Fruit fly (Drosophila melanogaster) whole organism, embryonic: ENCODE measurements around the gene Pop5.

Experiments
- Atf6 ChIP-seq: fragments of 200-800 bp; sonication (Bioruptor generic); IDR thresholded peaks from 2 replicates; pipeline ENCODE4 v1.3.6; 2022; ENCODE audit warnings: missing biosample characterization, missing genetic modification characterization
- CG11456 ChIP-seq: fragments of 200-800 bp; sonication (Bioruptor generic); IDR thresholded peaks from 3 replicates; pipeline ENCODE4 v1.3.6; 2022; ENCODE audit warnings: missing biosample characterization, missing genetic modification characterization
- CG12104 ChIP-seq: fragments of 200-800 bp; sonication (Bioruptor generic); optimal IDR thresholded peaks from 3 replicates; lab custom pipeline; 2016; ENCODE audit warnings: missing biosample characterization, missing genetic modification characterization
- CG12659 ChIP-seq: fragments of 200-800 bp; sonication (Bioruptor generic); optimal IDR thresholded peaks from 3 replicates; lab custom pipeline; 2017; ENCODE audit warnings: mild to moderate bottlenecking, missing biosample characterization, missing genetic modification reagents, missing genetic modification characterization
- CG14441 ChIP-seq: fragments of 200-800 bp; sonication (Bioruptor generic); IDR thresholded peaks from 2 replicates; pipeline ENCODE4 v1.3.6; 2022; ENCODE audit warnings: missing biosample characterization, missing genetic modification characterization
- CG14710 ChIP-seq: fragments of 200-800 bp; sonication (Bioruptor generic); optimal IDR thresholded peaks from 3 replicates; lab custom pipeline; 2019; ENCODE audit warnings: missing biosample characterization, mild to moderate bottlenecking, missing genetic modification characterization, moderate library complexity
- CG15514 ChIP-seq: fragments of 200-800 bp; sonication (Bioruptor generic); optimal IDR thresholded peaks from 3 replicates; lab custom pipeline; 2017; ENCODE audit warnings: missing biosample characterization, missing genetic modification characterization, mild to moderate bottlenecking, moderate library complexity, missing genetic modification reagents
- CG17568 ChIP-seq: fragments of 200-800 bp; sonication (Bioruptor generic); optimal IDR thresholded peaks from 2 replicates; lab custom pipeline; 2018; ENCODE audit warnings: missing biosample characterization, mild to moderate bottlenecking, missing genetic modification characterization, moderate library complexity
- CG18599 ChIP-seq: fragments of 200-800 bp; sonication (Bioruptor generic); optimal IDR thresholded peaks from 3 replicates; lab custom pipeline; 2017; ENCODE audit warnings: missing biosample characterization, missing genetic modification characterization, mild to moderate bottlenecking, moderate library complexity, missing genetic modification reagents
- CG4820 ChIP-seq: fragments of 200-800 bp; sonication (Bioruptor generic); optimal IDR thresholded peaks from 3 replicates; lab custom pipeline; 2016; ENCODE audit warnings: missing biosample characterization, missing genetic modification characterization
- CG4854 ChIP-seq: fragments of 200-800 bp; sonication (Bioruptor generic); optimal IDR thresholded peaks from 2 replicates; lab custom pipeline; 2016; ENCODE audit warnings: missing biosample characterization, missing genetic modification characterization, inconsistent platforms
- CG6272 ChIP-seq: fragments of 200-800 bp; sonication (Bioruptor generic); IDR thresholded peaks from 2 replicates; pipeline ENCODE4 v1.3.6; 2022; ENCODE audit warnings: missing biosample characterization, missing genetic modification characterization
- CG6791 ChIP-seq: fragments of 200-800 bp; sonication (Bioruptor generic); IDR thresholded peaks from 3 replicates; pipeline ENCODE4 v1.3.6; 2022; ENCODE audit warnings: missing biosample characterization, missing genetic modification characterization; ENCODE audit not compliant: partially characterized antibody
- CG7963 ChIP-seq: fragments of 200-800 bp; sonication (Bioruptor generic); IDR thresholded peaks from 3 replicates; pipeline ENCODE4 v1.3.6; 2022; ENCODE audit warnings: missing biosample characterization, missing genetic modification characterization; ENCODE audit not compliant: partially characterized antibody
- CG9727 ChIP-seq: fragments of 200-800 bp; sonication (Bioruptor generic); optimal IDR thresholded peaks from 3 replicates; lab custom pipeline; 2017; ENCODE audit warnings: missing biosample characterization, mild to moderate bottlenecking, missing genetic modification characterization
- Chrac-16 ChIP-seq: fragments of 200-800 bp; sonication (Bioruptor generic); optimal IDR thresholded peaks from 3 replicates; lab custom pipeline; 2016; ENCODE audit warnings: missing biosample characterization, missing genetic modification characterization
- Doc3 ChIP-seq: fragments of 200-800 bp; sonication (Bioruptor generic); IDR thresholded peaks from 3 replicates; pipeline ENCODE4 v1.3.6; 2022; ENCODE audit warnings: missing biosample characterization, missing genetic modification characterization; ENCODE audit not compliant: partially characterized antibody
- Dp ChIP-seq: fragments of 200-800 bp; sonication (Bioruptor generic); optimal IDR thresholded peaks from 2 replicates; lab custom pipeline; 2018; ENCODE audit warnings: missing biosample characterization, mild to moderate bottlenecking, missing genetic modification characterization, moderate library complexity
- MBD-R2 ChIP-seq: fragments of 200-800 bp; sonication (Bioruptor generic); IDR thresholded peaks from 2 replicates; pipeline ENCODE4 v1.3.6; 2022; ENCODE audit warnings: missing biosample characterization, missing genetic modification characterization
- Med ChIP-seq: fragments of 200-800 bp; sonication (Bioruptor generic); peaks from one replicate; lab custom pipeline; 2016; ENCODE audit warnings: missing biosample characterization, missing genetic modification characterization, mild to moderate bottlenecking, inconsistent platforms, moderate library complexity
- Nf-YC ChIP-seq: fragments of 200-800 bp; optimal IDR thresholded peaks from 3 replicates; lab custom pipeline; 2019; ENCODE audit warnings: missing biosample characterization, mild to moderate bottlenecking, missing genetic modification characterization, moderate library complexity
- Oli ChIP-seq: fragments of 200-800 bp; sonication (Bioruptor generic); optimal IDR thresholded peaks from 2 replicates; lab custom pipeline; 2018; ENCODE audit warnings: missing biosample characterization, mild to moderate bottlenecking, missing genetic modification characterization, moderate library complexity
- Opbp ChIP-seq: fragments of 200-800 bp; sonication (Bioruptor generic); IDR thresholded peaks from 3 replicates; pipeline ENCODE4 v1.3.6; 2022; ENCODE audit warnings: missing biosample characterization, missing genetic modification characterization; ENCODE audit not compliant: partially characterized antibody
- Scr ChIP-seq: fragments of 200-800 bp; sonication (Bioruptor generic); IDR thresholded peaks from 2 replicates; pipeline ENCODE4 v1.3.6; 2022; ENCODE audit warnings: missing biosample characterization, missing genetic modification characterization; ENCODE audit not compliant: partially characterized antibody
- Sox102F ChIP-seq: fragments of 200-800 bp; sonication (Bioruptor generic); optimal IDR thresholded peaks from 2 replicates; lab custom pipeline; 2018; ENCODE audit warnings: missing biosample characterization, mild to moderate bottlenecking, missing genetic modification characterization, moderate library complexity
- Ssrp ChIP-seq: fragments of 200-800 bp; sonication (Bioruptor generic); optimal IDR thresholded peaks from 2 replicates; lab custom pipeline; 2018; ENCODE audit warnings: missing biosample characterization, mild to moderate bottlenecking, missing genetic modification characterization, moderate library complexity
- aop ChIP-seq: fragments of 200-800 bp; sonication (Bioruptor generic); IDR thresholded peaks from 2 replicates; pipeline ENCODE4 v1.3.6; 2022; ENCODE audit warnings: missing biosample characterization, missing genetic modification characterization
- ash1 ChIP-seq: fragments of 200-800 bp; sonication (Bioruptor generic); optimal IDR thresholded peaks from 2 replicates; lab custom pipeline; 2018; ENCODE audit warnings: missing biosample characterization, mild to moderate bottlenecking, missing genetic modification characterization
- az2 ChIP-seq: fragments of 200-800 bp; sonication (Bioruptor generic); optimal IDR thresholded peaks from 3 replicates; lab custom pipeline; 2016; ENCODE audit warnings: missing biosample characterization, missing genetic modification characterization
- chinmo ChIP-seq: fragments of 200-800 bp; sonication (Bioruptor generic); IDR thresholded peaks from 4 replicates; pipeline ENCODE4 v1.3.6; 2022; ENCODE audit warnings: missing biosample characterization, missing genetic modification characterization; ENCODE audit not compliant: partially characterized antibody
- fu2 ChIP-seq: fragments of 200-800 bp; sonication (Bioruptor generic); optimal IDR thresholded peaks from 2 replicates; lab custom pipeline; 2016; ENCODE audit warnings: missing biosample characterization, missing genetic modification characterization
- gcm2 ChIP-seq: fragments of 200-800 bp; sonication (Bioruptor generic); optimal IDR thresholded peaks from 2 replicates; lab custom pipeline; 2016; ENCODE audit warnings: missing biosample characterization, missing genetic modification characterization
- inv ChIP-seq: fragments of 200-800 bp; sonication (Bioruptor generic); IDR thresholded peaks from 2 replicates; pipeline ENCODE4 v1.3.6; 2022; ENCODE audit warnings: missing biosample characterization, missing genetic modification characterization; ENCODE audit not compliant: partially characterized antibody
- klu ChIP-seq: fragments of 200-800 bp; sonication (Bioruptor generic); IDR thresholded peaks from 2 replicates; pipeline ENCODE4 v1.3.6; 2022; ENCODE audit warnings: missing biosample characterization, missing genetic modification characterization
- knrl ChIP-seq: fragments of 200-800 bp; sonication (Bioruptor generic); IDR thresholded peaks from 3 replicates; pipeline ENCODE4 v1.3.6; 2022; ENCODE audit warnings: missing biosample characterization, missing genetic modification characterization; ENCODE audit not compliant: partially characterized antibody
- pzg ChIP-seq: fragments of 200-800 bp; sonication (Bioruptor generic); optimal IDR thresholded peaks from 3 replicates; lab custom pipeline; 2018; ENCODE audit warnings: missing biosample characterization, mild to moderate bottlenecking, missing genetic modification characterization, moderate library complexity
- trem ChIP-seq: fragments of 200-800 bp; optimal IDR thresholded peaks from 3 replicates; lab custom pipeline; 2019; ENCODE audit warnings: missing biosample characterization, mild to moderate bottlenecking, missing genetic modification characterization, moderate library complexity
- unc-4 ChIP-seq: fragments of 200-800 bp; sonication (Bioruptor generic); IDR thresholded peaks from 2 replicates; pipeline ENCODE4 v1.3.6; 2022; ENCODE audit warnings: missing biosample characterization, missing genetic modification characterization; ENCODE audit not compliant: partially characterized antibody
- vvl ChIP-seq: fragments of 200-800 bp; sonication (Bioruptor generic); IDR thresholded peaks from 2 replicates; pipeline ENCODE4 v1.3.6; 2022; ENCODE audit warnings: missing biosample characterization, missing genetic modification characterization
- wor ChIP-seq: fragments of 200-800 bp; sonication (Bioruptor generic); IDR thresholded peaks from 2 replicates; pipeline ENCODE4 v1.3.6; 2022; ENCODE audit warnings: missing biosample characterization, missing genetic modification characterization
- zen2 ChIP-seq: fragments of 200-800 bp; sonication (Bioruptor generic); IDR thresholded peaks from 3 replicates; pipeline ENCODE4 v1.3.6; 2022; ENCODE audit warnings: missing biosample characterization, missing genetic modification characterization; ENCODE audit not compliant: partially characterized antibody

The Pop5 gene

DNA sequence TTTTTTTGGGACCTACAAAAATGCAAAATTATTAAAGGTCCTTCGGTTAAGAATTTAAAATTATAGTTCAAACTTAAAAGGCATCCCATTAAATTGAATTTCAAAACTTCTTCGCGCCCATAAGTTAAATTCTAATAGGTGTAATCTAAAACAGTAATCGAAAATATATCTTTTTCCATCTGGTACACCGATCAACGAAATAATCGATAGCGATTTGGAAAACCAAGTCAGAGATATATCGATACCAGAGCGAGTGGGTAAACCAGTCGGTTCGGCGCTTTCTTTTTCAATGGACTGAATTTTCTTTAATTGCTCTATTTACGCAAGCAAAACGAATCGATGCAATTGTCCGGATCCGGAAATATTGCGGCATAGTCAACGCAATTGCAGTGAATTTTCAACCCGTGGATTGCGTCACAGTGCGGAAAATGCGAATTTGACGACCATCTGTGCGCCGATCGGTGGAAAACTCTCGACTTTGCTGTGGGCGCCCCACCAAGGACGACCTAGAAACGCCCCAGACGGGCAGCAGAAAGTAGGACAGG, 20.7 kb downstream of the Pop5 start, which contains the start of gene Fit2 (continued):
- TF ChIP-seq unc-4 (GFP tag; lab: Robert Waterston, UW), result peak; percentile 93
- peak; percentile 100 for TF ChIP-seq zen2 (GFP tag; lab: Robert Waterston, UW)
- peak; percentile 76 for TF ChIP-seq CG14710 (tag; lab: Kevin White, UChicago)
- TF ChIP-seq wor, result no peak
- TF ChIP-seq CG14441 (GFP tag; lab: Robert Waterston, UW), result no peak
- peak; percentile 59 for TF ChIP-seq MBD-R2 (GFP tag; lab: Robert Waterston, UW)
- peak; percentile 99 for TF ChIP-seq chinmo
- peak; percentile 87 for TF ChIP-seq inv (GFP tag; lab: Robert Waterston, UW)
- no peak for TF ChIP-seq CG18599 (GFP tag; lab: Kevin White, UChicago)
- peak; percentile 38 for TF ChIP-seq trem (tag; lab: Kevin White, UChicago)
- no peak for TF ChIP-seq CG11456 (GFP tag; lab: Robert Waterston, UW)
- no peak for TF ChIP-seq aop
- no peak for TF ChIP-seq CG6272 (GFP tag; lab: Robert Waterston, UW)
- TF ChIP-seq pzg (GFP tag; lab: Kevin White, UChicago), result peak; percentile 66
- TF ChIP-seq knrl (GFP tag; lab: Robert Waterston, UW), result peak; percentile 83
- TF ChIP-seq vvl (GFP tag; lab: Robert Waterston, UW), result peak; percentile 26; the same call in 1 of the 2 replicates
- TF ChIP-seq Atf6, result no peak
- TF ChIP-seq Ssrp (tag; lab: Kevin White, UChicago), result no peak
- peak; percentile 100 for TF ChIP-seq CG7963 (GFP tag; lab: Robert Waterston, UW)
- TF ChIP-seq CG17568 (GFP tag; lab: Kevin White, UChicago), result no peak
- no peak for TF ChIP-seq Nf-YC
- TF ChIP-seq Dp, result peak; percentile 93
- no peak for TF ChIP-seq Oli (tag; lab: Kevin White, UChicago)
- no peak for TF ChIP-seq az2 (GFP tag; lab: Kevin White, UChicago)
- TF ChIP-seq CG12104 (GFP tag; lab: Kevin White, UChicago), result no peak
- no peak for TF ChIP-seq ash1
- TF ChIP-seq Sox102F (GFP tag; lab: Kevin White, UChicago), result no peak
- TF ChIP-seq CG15514 (GFP tag; lab: Kevin White, UChicago), result peak; percentile 49
- TF ChIP-seq Doc3 (GFP tag; lab: Robert Waterston, UW), result peak; percentile 95
- no peak for TF ChIP-seq fu2 (GFP tag; lab: Kevin White, UChicago)
- peak; percentile 99 for TF ChIP-seq CG6791 (GFP tag; lab: Robert Waterston, UW)
- no peak for TF ChIP-seq klu
- no peak for TF ChIP-seq gcm2
- TF ChIP-seq CG12659 (GFP tag; lab: Kevin White, UChicago), result peak; percentile 9
- TF ChIP-seq Opbp (GFP tag; lab: Robert Waterston, UW), result peak; percentile 96; the same call in 2 of the 3 replicates
- TF ChIP-seq CG9727 (GFP tag; lab: Kevin White, UChicago), result no peak
- TF ChIP-seq Scr (GFP tag; lab: Robert Waterston, UW), result peak; percentile 94
- TF ChIP-seq Chrac-16 (GFP tag; lab: Kevin White, UChicago), result no peak

dm6 chr3L:17023641-17024040, 21.2 kb downstream of the Pop5 start, which contains the start of gene a10:
TSS of gene a10 (minus strand) at chr3L:17023741.
- TF ChIP-seq Med (GFP tag; lab: Kevin White, UChicago) (peak; percentile 17), CG4854 (GFP tag; lab: Kevin White, UChicago) (no peak), CG4820 (GFP tag; lab: Kevin White, UChicago) (no peak)
